Worm (Caenorhabditis elegans): Measurements from ENCODE around the gene H35N09.1.

- no peak for TF ChIP-seq ref-1 (GFP tag; conservative IDR thresholded peaks at IDR 0.05)
- TF ChIP-seq med-1 (GFP tag; optimal IDR thresholded peaks at IDR 0.05; ENCODE audit: insufficient read depth), result no peak
- TF ChIP-seq flt-1 (GFP tag; IDR thresholded peaks at IDR 0.05), result no peak
- no peak for TF ChIP-seq klf-2 (GFP tag; conservative IDR thresholded peaks at IDR 0.05)
These were observed 23.7 kb upstream of the H35N09.1 start, which contains the start of gene F18E9.8 for ce11 chrX:8581447-8581846.

Data from whole organism, midembryonic.